Worm (Caenorhabditis elegans): ENCODE measurements around the gene F20D1.3.

- TF ChIP-seq klf-2 (GFP tag; conservative IDR thresholded peaks at IDR 0.05) (no peak), ref-1 (GFP tag; conservative IDR thresholded peaks at IDR 0.05) (no peak), tab-1 (GFP tag; IDR thresholded peaks at IDR 0.05) (no peak), med-1 (GFP tag; optimal IDR thresholded peaks at IDR 0.05; ENCODE audit: insufficient read depth) (no peak), ztf-29 (GFP tag; IDR thresholded peaks at IDR 0.05) (no peak), ztf-23 (GFP tag; IDR thresholded peaks at IDR 0.05) (no peak), flt-1 (GFP tag; IDR thresholded peaks at IDR 0.05) (no peak), cog-1 (tag; optimal IDR thresholded peaks at IDR 0.05) (no peak)
Observed at ce11 chrX:14988160-14988559, 12.2 kb downstream of the F20D1.3 start.
